Fruit fly (Drosophila melanogaster) whole organism, adult: ENCODE results near the gene Fas3.

ENCODE experiments used
- CG11617 ChIP-seq: fragments of 200-800 bp; sonication (Bioruptor generic); optimal IDR thresholded peaks from 2 replicates; lab custom pipeline; 2017; ENCODE audit warnings: mild to moderate bottlenecking, missing biosample characterization, missing genetic modification reagents, missing genetic modification characterization
- CG12768 ChIP-seq: fragments of 200-800 bp; sonication (Bioruptor generic); optimal IDR thresholded peaks from 2 replicates; lab custom pipeline; 2017; ENCODE audit warnings: missing biosample characterization, missing genetic modification characterization, mild to moderate bottlenecking, moderate library complexity, missing genetic modification reagents
- CG14711 ChIP-seq: fragments of 200-800 bp; sonication (Bioruptor generic); optimal IDR thresholded peaks from 2 replicates; lab custom pipeline; 2018; ENCODE audit warnings: missing biosample characterization, mild to moderate bottlenecking, missing genetic modification characterization, moderate library complexity
- CG1620 ChIP-seq: fragments of 200-800 bp; sonication (Bioruptor generic); optimal IDR thresholded peaks from 2 replicates; lab custom pipeline; 2016; ENCODE audit warnings: missing biosample characterization, missing genetic modification characterization
- CG33017 ChIP-seq: fragments of 200-800 bp; sonication (Bioruptor generic); optimal IDR thresholded peaks from 2 replicates; lab custom pipeline; 2018; ENCODE audit warnings: missing biosample characterization, mild to moderate bottlenecking, missing genetic modification characterization, moderate library complexity
- CG5204 ChIP-seq: fragments of 200-800 bp; sonication (Bioruptor generic); optimal IDR thresholded peaks from 2 replicates; lab custom pipeline; 2016; ENCODE audit warnings: missing biosample characterization, missing genetic modification characterization
- CG7045 ChIP-seq: fragments of 200-800 bp; sonication (Bioruptor generic); optimal IDR thresholded peaks from 2 replicates; lab custom pipeline; 2017; ENCODE audit warnings: missing biosample characterization, mild to moderate bottlenecking, missing genetic modification characterization
- CG7101 ChIP-seq: fragments of 200-800 bp; sonication (Bioruptor generic); optimal IDR thresholded peaks from 2 replicates; lab custom pipeline; 2018; ENCODE audit warnings: missing biosample characterization, mild to moderate bottlenecking, missing genetic modification characterization, moderate library complexity
- Clk ChIP-seq: fragments of 200-800 bp; sonication (Bioruptor generic); optimal IDR thresholded peaks from 2 replicates; lab custom pipeline; 2017; ENCODE audit warnings: missing biosample characterization, missing genetic modification characterization
- Crg-1 ChIP-seq: fragments of 200-800 bp; sonication (Bioruptor generic); optimal IDR thresholded peaks from 2 replicates; lab custom pipeline; 2016; ENCODE audit warnings: missing biosample characterization, missing genetic modification characterization
- Hr96 ChIP-seq: fragments of 200-800 bp; sonication (Bioruptor generic); optimal IDR thresholded peaks from 2 replicates; lab custom pipeline; 2016; ENCODE audit warnings: missing biosample characterization, missing genetic modification characterization
- Mnt ChIP-seq: fragments of 200-800 bp; sonication (Bioruptor generic); optimal IDR thresholded peaks from 2 replicates; lab custom pipeline; 2016; ENCODE audit warnings: missing biosample characterization, mild to moderate bottlenecking, missing genetic modification characterization
- bab1 ChIP-seq: fragments of 200-800 bp; sonication (Bioruptor generic); optimal IDR thresholded peaks from 3 replicates; lab custom pipeline; 2019; ENCODE audit warnings: missing biosample characterization, mild to moderate bottlenecking, missing genetic modification characterization, moderate library complexity
- cic ChIP-seq: fragments of 200-800 bp; sonication (Bioruptor generic); optimal IDR thresholded peaks from 2 replicates; lab custom pipeline; 2017; ENCODE audit warnings: missing biosample characterization, mild to moderate bottlenecking, missing genetic modification characterization, moderate library complexity
- cnc ChIP-seq, 2 experiments: fragments of >200 bp; optimal IDR thresholded peaks; 2 replicates each; lab custom pipeline; 2017
- kay ChIP-seq: fragments of 200-800 bp; sonication (Bioruptor generic); peaks from one replicate; lab custom pipeline; 2016; ENCODE audit warnings: missing biosample characterization, missing genetic modification characterization, borderline replicate concordance
- ovo ChIP-seq: fragments of 200-800 bp; sonication (Bioruptor generic); optimal IDR thresholded peaks from 2 replicates; lab custom pipeline; 2016; ENCODE audit warnings: missing biosample characterization, missing genetic modification characterization
- pad ChIP-seq: fragments of 200-800 bp; sonication (Bioruptor generic); optimal IDR thresholded peaks from 3 replicates; lab custom pipeline; 2017; ENCODE audit warnings: missing biosample characterization, missing genetic modification characterization, mild to moderate bottlenecking, moderate library complexity, missing genetic modification reagents
- tj ChIP-seq: fragments of 200-800 bp; sonication (Bioruptor generic); optimal IDR thresholded peaks from 3 replicates; lab custom pipeline; 2017; ENCODE audit warnings: missing biosample characterization, mild to moderate bottlenecking, missing genetic modification characterization, moderate library complexity
- toe ChIP-seq: fragments of 200-800 bp; sonication (Bioruptor generic); optimal IDR thresholded peaks from 2 replicates; lab custom pipeline; 2016; ENCODE audit warnings: missing biosample characterization, missing genetic modification characterization

Gene Fas3

dm6 chr2L:18319577-18320316 lies at the start of gene Fas3:
Fas3 (plus strand) TSS chr2L:18320102.
- TF ChIP-seq Clk (GFP tag; lab: Kevin White, UChicago) = no peak
- TF ChIP-seq Crg-1 (GFP tag; lab: Kevin White, UChicago) = no peak
- no peak for TF ChIP-seq CG5204 (GFP tag; lab: Kevin White, UChicago)
- peak; percentile 10 for TF ChIP-seq CG7045 (GFP tag; lab: Kevin White, UChicago)
- no peak for TF ChIP-seq pad (GFP tag; lab: Kevin White, UChicago)
- no peak for TF ChIP-seq CG7101 (tag; lab: Kevin White, UChicago)
- TF ChIP-seq cic (GFP tag; lab: Kevin White, UChicago) = peak; percentile 9
- TF ChIP-seq Hr96 (GFP tag; lab: Kevin White, UChicago) = no peak
- TF ChIP-seq CG1620 (GFP tag; lab: Kevin White, UChicago) = no peak
- TF ChIP-seq CG33017 = no peak
- no peak for TF ChIP-seq cnc (optimal IDR thresholded peaks at IDR 0.05; lab: Kevin White, UChicago)
- TF ChIP-seq CG14711 (tag; lab: Kevin White, UChicago) = no peak
- TF ChIP-seq kay (GFP tag; lab: Kevin White, UChicago) = no peak
- TF ChIP-seq Mnt (GFP tag; lab: Kevin White, UChicago) = no peak
- no peak for TF ChIP-seq CG12768
- peak; percentile 17 for TF ChIP-seq tj (GFP tag; lab: Kevin White, UChicago)
- TF ChIP-seq ovo (GFP tag; lab: Kevin White, UChicago) = no peak
- no peak for TF ChIP-seq toe (GFP tag; lab: Kevin White, UChicago)
- no peak for TF ChIP-seq CG11617 (GFP tag; lab: Kevin White, UChicago)
- peak; percentile 49 for TF ChIP-seq bab1 (GFP tag; lab: Kevin White, UChicago)

DNA sequence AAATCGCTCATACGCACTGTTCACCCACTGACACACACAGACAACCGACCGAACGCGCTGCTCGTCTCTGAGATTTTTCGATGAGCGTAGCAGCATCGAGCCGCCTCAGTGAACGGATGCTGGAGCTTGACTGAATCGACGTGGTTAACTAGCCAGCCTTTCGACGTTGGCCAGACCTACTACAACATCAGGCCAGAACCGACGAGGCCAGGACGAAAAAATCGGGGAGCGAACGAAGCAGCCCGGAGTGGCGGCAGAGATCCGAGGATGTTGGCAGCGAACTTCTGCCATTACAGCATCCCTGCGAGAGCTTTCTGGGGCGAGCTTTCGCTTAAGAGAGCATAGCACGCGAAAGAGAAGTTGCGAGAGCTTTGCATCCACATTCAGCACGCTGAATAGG lies 44.2 kb upstream of the Fas3 start, which contains the start of gene CG42750:
Gene CG42750, minus strand, starts transcription at position 108 of the 400 bp plus-strand sequence.
- no peak for TF ChIP-seq CG5204 (GFP tag; lab: Kevin White, UChicago)
- no peak for TF ChIP-seq CG11617 (GFP tag; lab: Kevin White, UChicago)
- TF ChIP-seq ovo (GFP tag; lab: Kevin White, UChicago) = no peak
- no peak for TF ChIP-seq CG7045 (GFP tag; lab: Kevin White, UChicago)
- TF ChIP-seq CG12768 = no peak
- no peak for TF ChIP-seq Clk (GFP tag; lab: Kevin White, UChicago)
- no peak for TF ChIP-seq toe (GFP tag; lab: Kevin White, UChicago)

- TF ChIP-seq bab1 (GFP tag; lab: Kevin White, UChicago) (no peak), cnc (optimal IDR thresholded peaks at IDR 0.05; lab: Kevin White, UChicago) (no peak), CG12768 (no peak), tj (GFP tag; lab: Kevin White, UChicago) (no peak), CG1620 (GFP tag; lab: Kevin White, UChicago) (no peak), Clk (GFP tag; lab: Kevin White, UChicago) (no peak), Hr96 (GFP tag; lab: Kevin White, UChicago) (no peak), toe (GFP tag; lab: Kevin White, UChicago) (no peak), cic (GFP tag; lab: Kevin White, UChicago) (no peak), Crg-1 (GFP tag; lab: Kevin White, UChicago) (no peak), ovo (GFP tag; lab: Kevin White, UChicago) (no peak), CG7101 (tag; lab: Kevin White, UChicago) (no peak), Mnt (GFP tag; lab: Kevin White, UChicago) (no peak), CG5204 (GFP tag; lab: Kevin White, UChicago) (no peak), pad (GFP tag; lab: Kevin White, UChicago) (no peak)
These were observed 35.6 kb upstream of the Fas3 start for dm6 chr2L:18284150-18284842.

dm6 chr2L:18285620-18286019 lies 34.3 kb upstream of the Fas3 start, which contains the start of gene CG31787:
CG31787 (minus strand) TSS chr2L:18285720.
- TF ChIP-seq CG33017 (no peak), CG7101 (tag; lab: Kevin White, UChicago) (no peak), Hr96 (GFP tag; lab: Kevin White, UChicago) (no peak), Clk (GFP tag; lab: Kevin White, UChicago) (no peak), ovo (GFP tag; lab: Kevin White, UChicago) (no peak), Mnt (GFP tag; lab: Kevin White, UChicago) (no peak), CG5204 (GFP tag; lab: Kevin White, UChicago) (no peak), CG1620 (GFP tag; lab: Kevin White, UChicago) (no peak), kay (GFP tag; lab: Kevin White, UChicago) (no peak), CG14711 (tag; lab: Kevin White, UChicago) (no peak), CG12768 (no peak), cic (GFP tag; lab: Kevin White, UChicago) (no peak), toe (GFP tag; lab: Kevin White, UChicago) (no peak), CG7045 (GFP tag; lab: Kevin White, UChicago) (no peak)

- no peak for TF ChIP-seq bab1 (GFP tag; lab: Kevin White, UChicago)
- no peak for TF ChIP-seq kay (GFP tag; lab: Kevin White, UChicago)
- no peak for TF ChIP-seq cnc (optimal IDR thresholded peaks at IDR 0.05; lab: Kevin White, UChicago)
- TF ChIP-seq tj (GFP tag; lab: Kevin White, UChicago) = no peak
- TF ChIP-seq Crg-1 (GFP tag; lab: Kevin White, UChicago) = no peak
- no peak for TF ChIP-seq ovo (GFP tag; lab: Kevin White, UChicago)
- no peak for TF ChIP-seq toe (GFP tag; lab: Kevin White, UChicago)
- TF ChIP-seq CG1620 (GFP tag; lab: Kevin White, UChicago) = no peak
- no peak for TF ChIP-seq Clk (GFP tag; lab: Kevin White, UChicago)
- no peak for TF ChIP-seq Mnt (GFP tag; lab: Kevin White, UChicago)
These were observed 32.7 kb upstream of the Fas3 start for dm6 chr2L:18287171-18287570.
